Fruit fly (Drosophila melanogaster) whole organism, wandering third instar larva: Measurements from ENCODE around the gene ouib.
A peak's percentile ranks its signal among the peaks of the same experiment; 100 is the strongest.

Source experiments
- Abd-B ChIP-seq: fragments of >200 bp; optimal IDR thresholded peaks from 2 replicates; lab custom pipeline; 2017; ENCODE audit warnings: missing biosample characterization, missing genetic modification characterization
- CG32264 ChIP-seq: fragments of 200-800 bp; sonication (Bioruptor generic); optimal IDR thresholded peaks from 2 replicates; lab custom pipeline; 2016; ENCODE audit warnings: missing biosample characterization, missing genetic modification characterization
- CG9705 ChIP-seq: fragments of 200-800 bp; sonication (Bioruptor generic); optimal IDR thresholded peaks from 2 replicates; lab custom pipeline; 2018; ENCODE audit warnings: missing biosample characterization, mild to moderate bottlenecking, missing genetic modification characterization
- CrebA ChIP-seq: fragments of 200-800 bp; sonication (Bioruptor generic); optimal IDR thresholded peaks from 2 replicates; lab custom pipeline; 2016; ENCODE audit warnings: missing biosample characterization, mild to moderate bottlenecking, missing genetic modification characterization, borderline replicate concordance
- Dfd ChIP-seq: fragments of >200 bp; optimal IDR thresholded peaks from 2 replicates; lab custom pipeline; 2017; ENCODE audit warnings: missing biosample characterization, missing genetic modification characterization
- Dif ChIP-seq: fragments of 200-275, 200-300 bp; sonication (Bioruptor generic); optimal IDR thresholded peaks from 2 replicates; lab custom pipeline; 2018; ENCODE audit warnings: missing biosample characterization, missing genetic modification characterization; ENCODE audit not compliant: partially characterized antibody
- GATAd ChIP-seq: sonication (Bioruptor generic); optimal IDR thresholded peaks from 2 replicates; lab custom pipeline; 2016; ENCODE audit warnings: missing biosample characterization, missing genetic modification characterization
- HLH106 ChIP-seq: fragments of 200-800 bp; optimal IDR thresholded peaks from 3 replicates; lab custom pipeline; 2019; ENCODE audit warnings: missing biosample characterization, mild to moderate bottlenecking, missing genetic modification characterization, moderate library complexity
- Hnf4 ChIP-seq: fragments of 200-800 bp; sonication (Bioruptor generic); optimal IDR thresholded peaks from 2 replicates; lab custom pipeline; 2016; ENCODE audit warnings: missing biosample characterization, mild to moderate bottlenecking, missing genetic modification characterization
- Hr78 ChIP-seq: fragments of >200 bp; optimal IDR thresholded peaks from 2 replicates; lab custom pipeline; 2017; ENCODE audit warnings: missing biosample characterization, missing genetic modification characterization
- Hr83 ChIP-seq: fragments of 200-300 bp; sonication (Bioruptor generic); optimal IDR thresholded peaks from 2 replicates; lab custom pipeline; 2016; ENCODE audit warnings: missing biosample characterization, mild to moderate bottlenecking, missing genetic modification characterization, moderate library complexity; ENCODE audit not compliant: poor library complexity, severe bottlenecking
- Jra ChIP-seq: sonication (Bioruptor generic); optimal IDR thresholded peaks from 2 replicates; lab custom pipeline; 2016; ENCODE audit warnings: missing biosample characterization, missing genetic modification characterization
- Mio ChIP-seq: sonication (Bioruptor generic); optimal IDR thresholded peaks from 2 replicates; lab custom pipeline; 2016; ENCODE audit warnings: missing biosample characterization, missing genetic modification characterization
- Myc ChIP-seq: fragments of >200 bp; optimal IDR thresholded peaks from 2 replicates; lab custom pipeline; 2017
- N ChIP-seq: fragments of >200 bp; optimal IDR thresholded peaks from 2 replicates; lab custom pipeline; 2018; ENCODE audit warnings: missing biosample characterization, missing external identifiers, missing genetic modification characterization
- OdsH ChIP-seq: fragments of 200-800 bp; sonication (Bioruptor generic); optimal IDR thresholded peaks from 2 replicates; lab custom pipeline; 2016; ENCODE audit warnings: missing biosample characterization, mild to moderate bottlenecking, missing genetic modification characterization
- Rel ChIP-seq, 2 experiments: fragments of 200-800 bp; sonication (Bioruptor generic) in 1 of 2; optimal IDR thresholded peaks; 2 replicates in 1 of 2; 3 replicates in 1 of 2; lab custom pipeline; 2016 to 2019; ENCODE audit warnings: mild to moderate bottlenecking in 2 of 2, missing biosample characterization in 2 of 2, missing genetic modification characterization in 2 of 2, moderate library complexity in 1 of 2
- Sp1 ChIP-seq: fragments of 200-800 bp; sonication (Bioruptor generic); optimal IDR thresholded peaks from 3 replicates; lab custom pipeline; 2019; ENCODE audit warnings: missing biosample characterization, mild to moderate bottlenecking, missing genetic modification characterization, moderate library complexity
- Vsx2 ChIP-seq: fragments of 200-300, 225-300 bp; sonication (Bioruptor generic); optimal IDR thresholded peaks from 2 replicates; lab custom pipeline; 2018; ENCODE audit warnings: missing biosample characterization, missing genetic modification characterization; ENCODE audit not compliant: partially characterized antibody
- br ChIP-seq: fragments of 200-800 bp; sonication (Bioruptor generic); optimal IDR thresholded peaks from 2 replicates; lab custom pipeline; 2016; ENCODE audit warnings: missing biosample characterization, missing genetic modification characterization
- brk ChIP-seq: fragments of 200-800 bp; sonication (Bioruptor generic); optimal IDR thresholded peaks from 2 replicates; lab custom pipeline; 2016; ENCODE audit warnings: missing biosample characterization, mild to moderate bottlenecking, missing genetic modification characterization
- dl ChIP-seq, 2 experiments: fragments of 175-275, 200-275 bp in 1 of 2; fragments of 200-275 bp in 1 of 2; sonication (Bioruptor generic); optimal IDR thresholded peaks; lab custom pipeline; 2018; ENCODE audit warnings: mild to moderate bottlenecking in 2 of 2, missing biosample characterization in 2 of 2, missing genetic modification characterization in 2 of 2, moderate library complexity in 2 of 2; ENCODE audit not compliant: partially characterized antibody in 2 of 2, insufficient read depth in 1 of 2
- dmrt93B ChIP-seq: fragments of 200-800 bp; sonication (Bioruptor generic); optimal IDR thresholded peaks from 2 replicates; lab custom pipeline; 2018; ENCODE audit warnings: missing biosample characterization, mild to moderate bottlenecking, missing genetic modification characterization
- dsf ChIP-seq: sonication (Bioruptor generic); optimal IDR thresholded peaks from 2 replicates; lab custom pipeline; 2016; ENCODE audit warnings: missing biosample characterization, missing genetic modification characterization, borderline replicate concordance
- ey ChIP-seq: fragments of 200-800 bp; sonication (Bioruptor generic); optimal IDR thresholded peaks from 2 replicates; lab custom pipeline; 2016; ENCODE audit warnings: missing biosample characterization, missing genetic modification characterization
- foxo ChIP-seq, 2 experiments: fragments of 200-800 bp; sonication (Bioruptor generic); optimal IDR thresholded peaks; 2 replicates in 1 of 2; 3 replicates in 1 of 2; lab custom pipeline; 2016 to 2017; ENCODE audit warnings: missing biosample characterization in 2 of 2, missing genetic modification characterization in 2 of 2
- fru ChIP-seq: fragments of 200-800 bp; sonication (Bioruptor generic); optimal IDR thresholded peaks from 3 replicates; lab custom pipeline; 2016; ENCODE audit warnings: missing biosample characterization, mild to moderate bottlenecking, missing genetic modification characterization
- h ChIP-seq: fragments of 200-800 bp; sonication (Bioruptor generic); optimal IDR thresholded peaks from 3 replicates; lab custom pipeline; 2016; ENCODE audit warnings: missing biosample characterization, mild to moderate bottlenecking, missing genetic modification characterization
- jim ChIP-seq: fragments of 175-275, 200-325 bp; sonication (Bioruptor generic); optimal IDR thresholded peaks from 2 replicates; lab custom pipeline; 2016; ENCODE audit warnings: missing biosample characterization, mild to moderate bottlenecking, missing genetic modification characterization
- lola ChIP-seq: fragments of >200 bp; optimal IDR thresholded peaks from 2 replicates; lab custom pipeline; 2017; ENCODE audit warnings: missing biosample characterization, missing genetic modification characterization
- pan ChIP-seq: fragments of >200 bp; optimal IDR thresholded peaks from 2 replicates; lab custom pipeline; 2017
- psq ChIP-seq: fragments of 200-800 bp; sonication (Bioruptor generic); optimal IDR thresholded peaks from 3 replicates; lab custom pipeline; 2017; ENCODE audit warnings: missing biosample characterization, mild to moderate bottlenecking, missing genetic modification characterization, moderate library complexity
- rgr ChIP-seq: fragments of 200-800 bp; sonication (Bioruptor generic); optimal IDR thresholded peaks from 3 replicates; lab custom pipeline; 2016; ENCODE audit warnings: missing biosample characterization, mild to moderate bottlenecking, missing genetic modification characterization
- sage ChIP-seq: fragments of 200-800 bp; sonication (Bioruptor generic); optimal IDR thresholded peaks from 2 replicates; lab custom pipeline; 2016; ENCODE audit warnings: missing biosample characterization, mild to moderate bottlenecking, missing genetic modification characterization
- sv ChIP-seq: fragments of 200-800 bp; sonication (Bioruptor generic); optimal IDR thresholded peaks from 3 replicates; lab custom pipeline; 2016; ENCODE audit warnings: missing biosample characterization, missing genetic modification characterization
- tai ChIP-seq: sonication (Bioruptor generic); optimal IDR thresholded peaks from 2 replicates; lab custom pipeline; 2016; ENCODE audit warnings: missing biosample characterization, missing genetic modification characterization
- usp ChIP-seq: fragments of >200 bp; optimal IDR thresholded peaks from 2 replicates; lab custom pipeline; 2017; ENCODE audit warnings: missing biosample characterization, missing genetic modification characterization
- woc ChIP-seq: sonication (Bioruptor generic); optimal IDR thresholded peaks from 2 replicates; lab custom pipeline; 2016; ENCODE audit warnings: missing biosample characterization, mild to moderate bottlenecking, missing genetic modification characterization

ouib gene

dm6 chr3R:8747871-8748775 lies 22.8 kb downstream of the ouib start:
- TF ChIP-seq dsf (GFP tag; lab: Kevin White, UChicago) (peak; percentile 15), GATAd (GFP tag; lab: Kevin White, UChicago) (no peak), Hr83 (GFP tag; lab: Kevin White, UChicago) (no peak), Hnf4 (GFP tag; lab: Kevin White, UChicago) (no peak), lola (GFP tag; lab: Kevin White, UChicago) (no peak), tai (no peak), jim (GFP tag; lab: Kevin White, UChicago) (no peak), HLH106 (tag; lab: Kevin White, UChicago) (peak; percentile 88), rgr (GFP tag; lab: Kevin White, UChicago) (peak; percentile 74), CrebA (GFP tag; lab: Kevin White, UChicago) (peak; percentile 10), woc (GFP tag; lab: Kevin White, UChicago) (peak; percentile 17), dl (GFP tag; optimal IDR thresholded peaks at IDR 0.05; lab: Kevin White, UChicago; ENCODE audit: insufficient read depth in 1 of 2, partially characterized antibody in 2 of 2) (no peak), psq (peak; percentile 57), foxo (GFP tag; optimal IDR thresholded peaks at IDR 0.05; lab: Kevin White, UChicago) (peak in 1 of 2 experiments; percentile 79), Dfd (GFP tag; lab: Kevin White, UChicago) (no peak), h (GFP tag; lab: Kevin White, UChicago) (peak; percentile 80), brk (GFP tag; lab: Kevin White, UChicago) (peak; percentile 59), sage (peak; percentile 60), pan (lab: Kevin White, UChicago) (no peak), CG32264 (peak; percentile 6), Jra (GFP tag; lab: Kevin White, UChicago) (no peak), Myc (lab: Kevin White, UChicago) (no peak), Rel (GFP tag; optimal IDR thresholded peaks at IDR 0.05; lab: Kevin White, UChicago) (peak; percentile 12), Rel (tag; optimal IDR thresholded peaks at IDR 0.05; lab: Kevin White, UChicago) (peak; percentile 75), Hr78 (GFP tag; lab: Kevin White, UChicago) (no peak), Sp1 (GFP tag; lab: Kevin White, UChicago) (peak; percentile 88), br (GFP tag; lab: Kevin White, UChicago) (peak; percentile 55), Dif (GFP tag; lab: Kevin White, UChicago) (no peak), fru (GFP tag; lab: Kevin White, UChicago) (peak; percentile 83), ey (peak; percentile 32), Vsx2 (no peak), sv (GFP tag; lab: Kevin White, UChicago) (no peak), dmrt93B (GFP tag; lab: Kevin White, UChicago) (peak; percentile 72), usp (GFP tag; lab: Kevin White, UChicago) (no peak), Abd-B (GFP tag; lab: Kevin White, UChicago) (no peak), CG9705 (GFP tag; lab: Kevin White, UChicago) (peak; percentile 61), N (GFP tag; lab: Kevin White, UChicago) (peak; percentile 40), Mio (GFP tag; lab: Kevin White, UChicago) (no peak), OdsH (GFP tag; lab: Kevin White, UChicago) (peak; percentile 77)

DNA sequence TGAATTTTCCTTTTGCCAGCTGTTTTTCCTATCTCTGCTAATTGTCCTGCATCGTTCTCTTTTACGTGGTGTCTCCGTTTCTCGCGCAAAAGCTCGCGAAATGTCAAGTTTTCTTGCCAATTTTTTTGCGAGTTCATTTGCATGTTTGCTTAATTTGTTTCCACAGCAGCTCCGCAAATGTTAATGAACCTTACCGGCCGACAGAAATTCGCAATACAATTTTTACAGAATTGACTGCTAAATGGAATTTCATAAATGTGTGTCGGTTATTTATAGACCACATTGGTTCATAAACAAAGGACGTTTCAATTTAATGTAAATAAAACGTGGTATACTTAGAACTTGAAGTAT lies 23.5 kb downstream of the ouib start:
- TF ChIP-seq rgr (GFP tag; lab: Kevin White, UChicago) (peak; percentile 52), Hr83 (GFP tag; lab: Kevin White, UChicago) (peak; percentile 86), br (GFP tag; lab: Kevin White, UChicago) (no peak), dmrt93B (GFP tag; lab: Kevin White, UChicago) (no peak)
